Worm (Caenorhabditis elegans): ENCODE measurements around the gene madf-8.

- TF ChIP-seq nhr-25 (tag; optimal IDR thresholded peaks at IDR 0.05) (no peak), unc-62 (GFP tag; optimal IDR thresholded peaks at IDR 0.05) (no peak), ztf-4 (tag; optimal IDR thresholded peaks at IDR 0.05) (no peak), elt-3 (tag; optimal IDR thresholded peaks at IDR 0.05) (no peak), nhr-67 (tag; optimal IDR thresholded peaks at IDR 0.05) (no peak), pha-4 (tag; optimal IDR thresholded peaks at IDR 0.05) (no peak)
Measured at ce11 chrIII:3681351-3681938, 30.8 kb upstream of the madf-8 start.

All from whole organism, L3 larva.